Worm (Caenorhabditis elegans) whole organism, L4 larva: Measurements from ENCODE around the gene F48D6.4.

ENCODE experiments used
- ama-1 ChIP-seq: fragments of 150-350 bp; optimal IDR thresholded peaks from 2 replicates; lab custom pipeline; 2014; ENCODE audit warnings: inconsistent platforms, mixed read lengths
- egl-27 ChIP-seq: sonication (generic microtip); optimal IDR thresholded peaks from 3 replicates; lab custom pipeline; 2017; ENCODE audit warnings: missing biosample characterization, missing genetic modification reagents, missing genetic modification characterization
- lin-39 ChIP-seq: fragments of 150-350 bp; optimal IDR thresholded peaks from 2 replicates; lab custom pipeline; 2014; ENCODE audit warnings: missing biosample characterization, missing genetic modification reagents, missing genetic modification characterization
- nhr-10 ChIP-seq: fragments of 150-350 bp; optimal IDR thresholded peaks from 2 replicates; lab custom pipeline; 2014; ENCODE audit warnings: missing biosample characterization, missing genetic modification characterization
- nhr-11 ChIP-seq: fragments of 150-350 bp; optimal IDR thresholded peaks from 2 replicates; lab custom pipeline; 2014; ENCODE audit warnings: missing biosample characterization, missing genetic modification characterization
- pha-4 ChIP-seq, 2 experiments: fragments of 150-350 bp in 1 of 2; fragments of 200-800 bp in 1 of 2; sonication (Bioruptor generic) in 1 of 2; IDR thresholded peaks in 1 of 2; optimal IDR thresholded peaks in 1 of 2; 2 replicates each; pipeline versions ENCODE4 v1.3.6 to Lab custom; 2014 to 2022; ENCODE audit warnings: missing genetic modification characterization in 2 of 2, missing genetic modification reagents in 2 of 2, missing biosample characterization in 1 of 2, missing compliant biosample characterization in 1 of 2

DNA sequence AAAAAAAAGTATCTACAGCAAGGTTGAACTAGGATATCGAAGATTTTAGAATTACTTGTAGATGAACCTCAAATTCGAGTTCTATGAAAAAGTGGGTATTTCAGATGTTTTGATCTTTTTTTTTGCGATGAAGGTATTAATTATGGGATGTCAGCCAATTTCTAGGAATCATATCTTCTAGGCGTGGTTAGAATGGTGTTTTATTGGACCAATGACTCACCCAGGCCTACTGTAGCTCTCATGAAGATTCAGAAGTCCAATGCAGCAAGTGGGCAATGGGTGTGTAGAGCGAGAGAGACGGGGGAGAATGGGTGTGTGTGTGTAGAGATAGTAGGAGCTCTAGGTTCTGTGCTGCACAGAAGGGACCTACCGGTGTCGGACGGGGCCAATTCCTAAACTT lies 24.8 kb downstream of the F48D6.4 start:
- TF ChIP-seq lin-39 (tag; lab: Kevin White, UChicago) (no peak), egl-27 (no peak), ama-1 (lab: Kevin White, UChicago) (no peak), nhr-10 (tag; lab: Kevin White, UChicago) (no peak), nhr-11 (tag; lab: Kevin White, UChicago) (peak; percentile 44), pha-4 (GFP tag; IDR thresholded peaks at IDR 0.05; lab: Robert Waterston, UW) (no peak), pha-4 (tag; optimal IDR thresholded peaks at IDR 0.05; lab: Kevin White, UChicago) (no peak)
